Fruit fly (Drosophila melanogaster) whole organism, embryonic: ENCODE results near the gene RpS3.

Experiments used
- Ada2b ChIP-seq: fragments of 200-800 bp; sonication (Bioruptor generic); IDR thresholded peaks from 2 replicates; pipeline ENCODE4 v1.3.6; 2022; ENCODE audit warnings: missing biosample characterization, missing genetic modification characterization
- Bgb ChIP-seq: fragments of 200-800 bp; sonication (Bioruptor generic); IDR thresholded peaks from 2 replicates; pipeline ENCODE4 v1.3.6; 2022; ENCODE audit warnings: missing biosample characterization, missing genetic modification characterization; ENCODE audit not compliant: partially characterized antibody
- CG11247 ChIP-seq: fragments of 200-800 bp; sonication (Bioruptor generic); IDR thresholded peaks from 2 replicates; pipeline ENCODE4 v1.3.6; 2022; ENCODE audit warnings: missing biosample characterization, missing genetic modification characterization
- CG11696 ChIP-seq: fragments of 200-800 bp; sonication (Bioruptor generic); IDR thresholded peaks from 2 replicates; pipeline ENCODE4 v1.3.6; 2022; ENCODE audit warnings: missing biosample characterization, missing genetic modification characterization
- CG12219 ChIP-seq: fragments of 200-800 bp; sonication (Bioruptor generic); optimal IDR thresholded peaks from 3 replicates; lab custom pipeline; 2018; ENCODE audit warnings: missing biosample characterization, mild to moderate bottlenecking, missing genetic modification characterization
- CG13424 ChIP-seq: fragments of 200-800 bp; sonication (Bioruptor generic); optimal IDR thresholded peaks from 2 replicates; lab custom pipeline; 2019; ENCODE audit warnings: missing biosample characterization, mild to moderate bottlenecking, missing genetic modification characterization, moderate library complexity
- CG15601 ChIP-seq: fragments of 200-800 bp; sonication (Bioruptor generic); optimal IDR thresholded peaks from 3 replicates; lab custom pipeline; 2019; ENCODE audit warnings: missing biosample characterization, mild to moderate bottlenecking, missing genetic modification characterization, moderate library complexity
- CG1603 ChIP-seq: fragments of 200-800 bp; sonication (Bioruptor generic); optimal IDR thresholded peaks from 2 replicates; lab custom pipeline; 2019; ENCODE audit warnings: missing biosample characterization, mild to moderate bottlenecking, missing genetic modification characterization, moderate library complexity
- CG17328 ChIP-seq: fragments of 200-800 bp; sonication (Bioruptor generic); IDR thresholded peaks from 2 replicates; pipeline ENCODE4 v1.3.6; 2022; ENCODE audit warnings: missing biosample characterization, missing genetic modification characterization
- CG18599 ChIP-seq: fragments of 200-800 bp; sonication (Bioruptor generic); optimal IDR thresholded peaks from 3 replicates; lab custom pipeline; 2017; ENCODE audit warnings: missing biosample characterization, missing genetic modification characterization, mild to moderate bottlenecking, moderate library complexity, missing genetic modification reagents
- CG31224 ChIP-seq: fragments of 200-800 bp; sonication (Bioruptor generic); IDR thresholded peaks from 2 replicates; pipeline ENCODE4 v1.3.6; 2022; ENCODE audit warnings: missing biosample characterization, missing genetic modification characterization
- CG4360 ChIP-seq: fragments of 200-800 bp; sonication (Bioruptor generic); IDR thresholded peaks from 2 replicates; pipeline ENCODE4 v1.3.6; 2022; ENCODE audit warnings: missing biosample characterization, missing genetic modification characterization
- CG4404 ChIP-seq: fragments of 200-800 bp; sonication (Bioruptor generic); IDR thresholded peaks from 2 replicates; pipeline ENCODE4 v1.3.6; 2022; ENCODE audit warnings: missing biosample characterization, missing genetic modification characterization
- CG6654 ChIP-seq: fragments of 200-800 bp; sonication (Bioruptor generic); optimal IDR thresholded peaks from 2 replicates; lab custom pipeline; 2017; ENCODE audit warnings: missing biosample characterization, mild to moderate bottlenecking, missing genetic modification characterization
- CG7372 ChIP-seq: fragments of 200-800 bp; sonication (Bioruptor generic); IDR thresholded peaks from 2 replicates; pipeline ENCODE4 v1.3.6; 2022; ENCODE audit warnings: missing biosample characterization, missing genetic modification characterization
- CG7963 ChIP-seq: fragments of 200-800 bp; sonication (Bioruptor generic); IDR thresholded peaks from 3 replicates; pipeline ENCODE4 v1.3.6; 2022; ENCODE audit warnings: missing biosample characterization, missing genetic modification characterization; ENCODE audit not compliant: partially characterized antibody
- CkIIα-i1 ChIP-seq: fragments of 200-800 bp; sonication (Bioruptor generic); IDR thresholded peaks from 2 replicates; pipeline ENCODE4 v1.3.6; 2022; ENCODE audit warnings: missing biosample characterization, missing genetic modification characterization
- Dip3 ChIP-seq: fragments of 200-800 bp; sonication (Bioruptor generic); optimal IDR thresholded peaks from 3 replicates; lab custom pipeline; 2016; ENCODE audit warnings: missing biosample characterization, missing genetic modification characterization
- Gug ChIP-seq: fragments of 200-800 bp; sonication (Bioruptor generic); IDR thresholded peaks from 4 replicates; pipeline ENCODE4 v1.3.6; 2022; ENCODE audit warnings: missing biosample characterization, missing genetic modification characterization
- HHEX ChIP-seq: fragments of 200-800 bp; sonication (Bioruptor generic); optimal IDR thresholded peaks from 3 replicates; lab custom pipeline; 2017; ENCODE audit warnings: missing biosample characterization, mild to moderate bottlenecking, missing genetic modification characterization, missing genetic modification reagents
- HLH3B ChIP-seq: fragments of 200-800 bp; sonication (Bioruptor generic); IDR thresholded peaks from 2 replicates; pipeline ENCODE4 v1.3.6; 2022; ENCODE audit warnings: missing biosample characterization, missing genetic modification characterization
- HLH54F ChIP-seq: fragments of 200-800 bp; sonication (Bioruptor generic); optimal IDR thresholded peaks from 3 replicates; lab custom pipeline; 2016; ENCODE audit warnings: missing biosample characterization, missing genetic modification characterization
- HLHmδ ChIP-seq: fragments of 200-800 bp; sonication (Bioruptor generic); optimal IDR thresholded peaks from 2 replicates; lab custom pipeline; 2018; ENCODE audit warnings: missing biosample characterization, mild to moderate bottlenecking, missing genetic modification characterization, moderate library complexity
- HmgD ChIP-seq: fragments of 200-800 bp; sonication (Bioruptor generic); optimal IDR thresholded peaks from 3 replicates; lab custom pipeline; 2016; ENCODE audit warnings: missing biosample characterization, missing genetic modification characterization
- Hr3 ChIP-seq: fragments of 200-800 bp; sonication (Bioruptor generic); optimal IDR thresholded peaks from 3 replicates; lab custom pipeline; 2016; ENCODE audit warnings: missing biosample characterization, missing genetic modification characterization
- Hr78 ChIP-seq, 2 experiments: fragments of 200-800 bp in 1 of 2; fragments of >200 bp in 1 of 2; sonication (Bioruptor generic) in 1 of 2; optimal IDR thresholded peaks; 2 replicates each; lab custom pipeline; 2017 to 2019; ENCODE audit warnings: missing biosample characterization in 2 of 2, missing genetic modification characterization in 2 of 2, mild to moderate bottlenecking in 1 of 2, moderate library complexity in 1 of 2
- Jarid2 ChIP-seq: fragments of 200-800 bp; sonication (Bioruptor generic); optimal IDR thresholded peaks from 3 replicates; lab custom pipeline; 2017; ENCODE audit warnings: mild to moderate bottlenecking, missing biosample characterization, missing genetic modification reagents, missing genetic modification characterization
- Mrtf ChIP-seq: fragments of 200-800 bp; sonication (Bioruptor generic); IDR thresholded peaks from 3 replicates; pipeline ENCODE4 v1.3.6; 2022; ENCODE audit warnings: missing biosample characterization, missing genetic modification characterization
- Ptx1 ChIP-seq: fragments of 200-800 bp; sonication (Bioruptor generic); IDR thresholded peaks from 2 replicates; pipeline ENCODE4 v1.3.6; 2022; ENCODE audit warnings: missing biosample characterization, missing genetic modification characterization
- Rx ChIP-seq: fragments of 200-800 bp; sonication (Bioruptor generic); IDR thresholded peaks from 2 replicates; pipeline ENCODE4 v1.3.6; 2022; ENCODE audit warnings: missing biosample characterization, missing genetic modification characterization
- Sry-β ChIP-seq: fragments of 200-800 bp; sonication (Bioruptor generic); optimal IDR thresholded peaks from 2 replicates; lab custom pipeline; 2018; ENCODE audit warnings: missing biosample characterization, mild to moderate bottlenecking, missing genetic modification characterization, moderate library complexity
- Ssrp ChIP-seq: fragments of 200-800 bp; sonication (Bioruptor generic); optimal IDR thresholded peaks from 2 replicates; lab custom pipeline; 2018; ENCODE audit warnings: missing biosample characterization, mild to moderate bottlenecking, missing genetic modification characterization, moderate library complexity
- TFAM ChIP-seq: fragments of 200-800 bp; sonication (Bioruptor generic); optimal IDR thresholded peaks from 2 replicates; lab custom pipeline; 2017; ENCODE audit warnings: missing biosample characterization, missing genetic modification characterization, inconsistent platforms
- bab2 ChIP-seq: fragments of 200-800 bp; sonication (Bioruptor generic); optimal IDR thresholded peaks from 2 replicates; lab custom pipeline; 2016; ENCODE audit warnings: missing biosample characterization, missing genetic modification characterization
- bsh ChIP-seq, 2 experiments: fragments of 200-800 bp; sonication (Bioruptor generic); optimal IDR thresholded peaks; 2 replicates each; lab custom pipeline; 2017 to 2018; ENCODE audit warnings: mild to moderate bottlenecking in 2 of 2, missing biosample characterization in 2 of 2, missing genetic modification characterization in 2 of 2, moderate library complexity in 1 of 2
- chn ChIP-seq: fragments of 200-800 bp; sonication (Bioruptor generic); optimal IDR thresholded peaks from 2 replicates; lab custom pipeline; 2016; ENCODE audit warnings: missing biosample characterization, missing genetic modification characterization
- crol ChIP-seq: fragments of 200-800 bp; sonication (Bioruptor generic); IDR thresholded peaks from 2 replicates; pipeline ENCODE4 v1.3.6; 2022; ENCODE audit warnings: missing biosample characterization, missing genetic modification characterization
- cwo ChIP-seq: fragments of 200-800 bp; sonication (Bioruptor generic); optimal IDR thresholded peaks from 3 replicates; lab custom pipeline; 2017; ENCODE audit warnings: missing biosample characterization, missing genetic modification characterization, mild to moderate bottlenecking, moderate library complexity, missing genetic modification reagents
- jumu ChIP-seq: fragments of 200-800 bp; sonication (Bioruptor generic); optimal IDR thresholded peaks from 3 replicates; lab custom pipeline; 2016; ENCODE audit warnings: missing biosample characterization, missing genetic modification characterization
- lab ChIP-seq: fragments of 200-800 bp; sonication (Bioruptor generic); optimal IDR thresholded peaks from 3 replicates; lab custom pipeline; 2017; ENCODE audit warnings: missing biosample characterization, missing genetic modification characterization, mild to moderate bottlenecking, moderate library complexity, missing genetic modification reagents
- lmd ChIP-seq: fragments of 200-800 bp; sonication (Bioruptor generic); IDR thresholded peaks from 2 replicates; pipeline ENCODE4 v1.3.6; 2022; ENCODE audit warnings: missing biosample characterization, missing genetic modification characterization
- maf-S ChIP-seq: fragments of 200-800 bp; sonication (Bioruptor generic); optimal IDR thresholded peaks from 2 replicates; lab custom pipeline; 2016; ENCODE audit warnings: missing biosample characterization, missing genetic modification characterization
- mirr ChIP-seq: fragments of 200-800 bp; sonication (Bioruptor generic); optimal IDR thresholded peaks from 3 replicates; lab custom pipeline; 2018; ENCODE audit warnings: missing biosample characterization, mild to moderate bottlenecking, missing genetic modification characterization
- prd ChIP-seq, 3 experiments: fragments of >200 bp in 2 of 3; fragments of 200-800 bp in 1 of 3; sonication (Bioruptor generic) in 1 of 3; optimal IDR thresholded peaks in 2 of 3; IDR thresholded peaks in 1 of 3; 2 replicates in 2 of 3; 3 replicates in 1 of 3; pipeline versions ENCODE4 v1.3.6 to Lab custom; 2017 to 2022; ENCODE audit warnings: missing biosample characterization in 1 of 3, missing genetic modification characterization in 1 of 3
- pros ChIP-seq: fragments of 200-800 bp; sonication (Bioruptor generic); optimal IDR thresholded peaks from 3 replicates; lab custom pipeline; 2019; ENCODE audit warnings: missing biosample characterization, mild to moderate bottlenecking, missing genetic modification characterization, moderate library complexity
- row ChIP-seq: fragments of 200-800 bp; sonication (Bioruptor generic); IDR thresholded peaks from 3 replicates; pipeline ENCODE4 v1.3.6; 2022; ENCODE audit warnings: missing biosample characterization, missing genetic modification characterization
- sens ChIP-seq: fragments of 200-800 bp; sonication (Bioruptor generic); peaks from one replicate; lab custom pipeline; 2016; ENCODE audit warnings: missing biosample characterization, missing genetic modification characterization
- slbo ChIP-seq: fragments of 200-800 bp; sonication (Bioruptor generic); IDR thresholded peaks from 2 replicates; pipeline ENCODE4 v1.3.6; 2022; ENCODE audit warnings: missing biosample characterization, missing genetic modification characterization
- so ChIP-seq: fragments of 200-800 bp; sonication (Bioruptor generic); IDR thresholded peaks from 3 replicates; pipeline ENCODE4 v1.3.6; 2022; ENCODE audit warnings: missing biosample characterization, missing genetic modification characterization

The RpS3 gene

DNA sequence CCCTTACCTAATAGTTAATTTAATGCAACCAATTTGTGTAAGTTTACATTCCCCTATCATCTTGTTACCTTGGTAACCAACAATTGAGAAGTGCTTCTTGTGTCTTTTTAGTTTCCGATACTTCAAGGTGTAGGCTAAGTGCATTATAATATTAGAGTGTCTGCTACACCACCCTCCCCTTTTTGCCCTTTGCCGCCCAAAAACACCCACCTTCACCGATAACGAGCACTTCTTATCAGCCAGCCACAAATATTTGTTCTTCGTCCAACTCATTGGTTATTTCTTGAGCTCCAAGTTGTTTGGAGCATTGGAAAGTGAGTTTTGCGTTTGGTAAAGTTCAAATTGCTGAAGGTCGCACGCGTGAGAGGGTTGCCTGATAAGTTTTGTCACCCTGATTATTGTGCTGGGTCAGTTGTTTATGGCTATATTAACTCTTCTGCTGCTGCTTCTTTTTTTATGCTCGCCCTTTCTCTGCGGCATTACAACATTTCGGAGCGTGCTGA, 26.7 kb upstream of the RpS3 start (continued):
- no peak for TF ChIP-seq CG12219 (GFP tag; lab: Kevin White, UChicago)
- 0 out of 2 replicates have a peak, but pooled peaks have one; percentile 28 for TF ChIP-seq Bgb (GFP tag; lab: Robert Waterston, UW)
- no peak for TF ChIP-seq Sry-β (GFP tag; lab: Kevin White, UChicago)
- TF ChIP-seq CkIIα-i1 (GFP tag; lab: Robert Waterston, UW): no peak
- peak; percentile 26 for TF ChIP-seq maf-S (GFP tag; lab: Kevin White, UChicago)
- TF ChIP-seq Gug (GFP tag; lab: Robert Waterston, UW): 0 out of 4 replicates have a peak, but pooled peaks have one; percentile 5
- no peak for TF ChIP-seq CG6654 (GFP tag; lab: Kevin White, UChicago)
- no peak for TF ChIP-seq CG17328 (GFP tag; lab: Robert Waterston, UW)
- TF ChIP-seq Dip3 (GFP tag; lab: Kevin White, UChicago): peak; percentile 5
- TF ChIP-seq TFAM (GFP tag; lab: Kevin White, UChicago): no peak
- TF ChIP-seq CG1603 (tag; lab: Kevin White, UChicago): peak; percentile 45
- no peak for TF ChIP-seq CG7963 (GFP tag; lab: Robert Waterston, UW)
- TF ChIP-seq CG11696: peak; percentile 16; the same call in 1 of the 2 replicates
- no peak for TF ChIP-seq CG13424 (tag; lab: Kevin White, UChicago)
- no peak for TF ChIP-seq HLH54F (GFP tag; lab: Kevin White, UChicago)
- peak; percentile 39 for TF ChIP-seq lab (GFP tag; lab: Kevin White, UChicago)
- peak; percentile 45 for TF ChIP-seq CG18599 (GFP tag; lab: Kevin White, UChicago)
- TF ChIP-seq HLH3B: peak; percentile 17; the same call in 1 of the 2 replicates
- TF ChIP-seq Ptx1 (GFP tag; lab: Robert Waterston, UW): peak; percentile 42
- TF ChIP-seq CG15601 (tag; lab: Kevin White, UChicago): no peak
- TF ChIP-seq CG31224 (GFP tag; lab: Robert Waterston, UW): 0 out of 2 replicates have a peak, but pooled peaks have one; percentile 19
- TF ChIP-seq crol (GFP tag; lab: Robert Waterston, UW): peak; percentile 69
- peak; percentile 40 for TF ChIP-seq pros (GFP tag; lab: Kevin White, UChicago)
- TF ChIP-seq Jarid2 (GFP tag; lab: Kevin White, UChicago): no peak
- TF ChIP-seq Mrtf (GFP tag; lab: Robert Waterston, UW): no peak
- no peak for TF ChIP-seq HmgD (GFP tag; lab: Kevin White, UChicago)
- peak; percentile 48 for TF ChIP-seq row (GFP tag; lab: Robert Waterston, UW)
- peak; percentile 16 for TF ChIP-seq HHEX
- peak; percentile 42 for TF ChIP-seq lmd (GFP tag; lab: Robert Waterston, UW)
- no peak for TF ChIP-seq CG11247 (GFP tag; lab: Robert Waterston, UW)
- peak; percentile 30; the same call in 1 of the 2 replicates for TF ChIP-seq slbo
- TF ChIP-seq jumu (GFP tag; lab: Kevin White, UChicago): no peak
- TF ChIP-seq bab2: peak; percentile 9
- TF ChIP-seq prd (optimal IDR thresholded peaks at IDR 0.05; lab: Kevin White, UChicago): no peak
- TF ChIP-seq prd (GFP tag; IDR thresholded peaks at IDR 0.05; lab: Robert Waterston, UW): peak; percentile 17; the same call in 1 of the 3 replicates
- no peak for TF ChIP-seq Ssrp (tag; lab: Kevin White, UChicago)
- peak; percentile 57 for TF ChIP-seq mirr (GFP tag; lab: Kevin White, UChicago)
- peak; percentile 56 for TF ChIP-seq HLHmδ (GFP tag; lab: Kevin White, UChicago)
- TF ChIP-seq bsh (GFP tag; optimal IDR thresholded peaks at IDR 0.05; lab: Kevin White, UChicago): peak in 1 of 2 experiments; percentile 2
- peak; percentile 26 for TF ChIP-seq sens (GFP tag; lab: Kevin White, UChicago)
- TF ChIP-seq CG4360: no peak
- no peak for TF ChIP-seq chn (GFP tag; lab: Kevin White, UChicago)
- no peak for TF ChIP-seq CG7372 (GFP tag; lab: Robert Waterston, UW)
- no peak for TF ChIP-seq so (GFP tag; lab: Robert Waterston, UW)
- TF ChIP-seq Hr3 (GFP tag; lab: Kevin White, UChicago): no peak
- TF ChIP-seq Hr78 (GFP tag; optimal IDR thresholded peaks at IDR 0.05; lab: Kevin White, UChicago): peak in 1 of 2 experiments; percentile 88
- 0 out of 2 replicates have a peak, but pooled peaks have one; percentile 7 for TF ChIP-seq CG4404 (GFP tag; lab: Robert Waterston, UW)
- peak; percentile 51 for TF ChIP-seq cwo
- TF ChIP-seq Rx (GFP tag; lab: Robert Waterston, UW): no peak
- TF ChIP-seq Ada2b: peak; percentile 19; the same call in 1 of the 2 replicates
